Fruit fly (Drosophila melanogaster): Measurements from ENCODE around the gene CG34140.

dm6 chr3L:156591-157303, 27.5 kb downstream of the CG34140 start:
- no peak for TF ChIP-seq h (optimal IDR thresholded peaks at IDR 0.05)
- no peak for TF ChIP-seq ttk (optimal IDR thresholded peaks at IDR 0.05)
- TF ChIP-seq psq (optimal IDR thresholded peaks at IDR 0.05), result no peak
- TF ChIP-seq insv (optimal IDR thresholded peaks at IDR 0.05), result no peak
- no peak for TF ChIP-seq Myc (optimal IDR thresholded peaks at IDR 0.05)
- TF ChIP-seq Sin3A (optimal IDR thresholded peaks at IDR 0.05), result no peak

Data from Kc167 (cell line).